Fruit fly (Drosophila melanogaster) whole organism, prepupa: ENCODE results near the gene mRpL48.

ENCODE experiments used
- Blimp-1 ChIP-seq: fragments of 200-800 bp; sonication (Bioruptor generic); optimal IDR thresholded peaks from 3 replicates; lab custom pipeline; 2017; ENCODE audit warnings: missing biosample characterization, missing genetic modification characterization, mild to moderate bottlenecking, moderate library complexity, missing genetic modification reagents
- CG10669 ChIP-seq: fragments of 200-800 bp; sonication (Bioruptor generic); optimal IDR thresholded peaks from 3 replicates; lab custom pipeline; 2018; ENCODE audit warnings: missing biosample characterization, mild to moderate bottlenecking, missing genetic modification characterization, moderate library complexity
- CG11294 ChIP-seq: fragments of 200-800 bp; sonication (Bioruptor generic); IDR thresholded peaks from 2 replicates; pipeline ENCODE4 v1.3.6; 2022; ENCODE audit warnings: missing biosample characterization, missing genetic modification characterization
- CG11762 ChIP-seq: fragments of 200-800 bp; sonication (Bioruptor generic); optimal IDR thresholded peaks from 3 replicates; lab custom pipeline; 2016; ENCODE audit warnings: missing biosample characterization, missing genetic modification characterization; ENCODE audit not compliant: insufficient read depth
- CG15336 ChIP-seq: fragments of 200-800 bp; sonication (Bioruptor generic); IDR thresholded peaks from 2 replicates; pipeline ENCODE4 v1.3.6; 2022; ENCODE audit warnings: missing biosample characterization, missing genetic modification characterization
- CG3032 ChIP-seq: fragments of 200-800 bp; optimal IDR thresholded peaks from 2 replicates; lab custom pipeline; 2019; ENCODE audit warnings: missing biosample characterization, mild to moderate bottlenecking, missing genetic modification characterization, moderate library complexity
- CG31627 ChIP-seq: fragments of 200-800 bp; sonication (Bioruptor generic); optimal IDR thresholded peaks from 3 replicates; lab custom pipeline; 2016; ENCODE audit warnings: missing biosample characterization, missing genetic modification characterization
- CG32006 ChIP-seq: fragments of 200-800 bp; sonication (Bioruptor generic); optimal IDR thresholded peaks from 3 replicates; lab custom pipeline; 2017; ENCODE audit warnings: missing biosample characterization, mild to moderate bottlenecking, missing genetic modification characterization
- CG34406 ChIP-seq: fragments of 200-800 bp; sonication (Bioruptor generic); optimal IDR thresholded peaks from 3 replicates; lab custom pipeline; 2016; ENCODE audit warnings: missing biosample characterization, missing genetic modification characterization
- CG3919 ChIP-seq: fragments of 200-800 bp; sonication (Bioruptor generic); optimal IDR thresholded peaks from 3 replicates; lab custom pipeline; 2016; ENCODE audit warnings: missing biosample characterization, missing genetic modification characterization
- CG4318 ChIP-seq: fragments of 200-800 bp; sonication (Bioruptor generic); optimal IDR thresholded peaks from 3 replicates; lab custom pipeline; 2017; ENCODE audit warnings: missing biosample characterization, mild to moderate bottlenecking, missing genetic modification characterization
- CG6163 ChIP-seq: fragments of 200-800 bp; sonication (Bioruptor generic); IDR thresholded peaks from 3 replicates; pipeline ENCODE4 v1.3.6; 2022; ENCODE audit warnings: missing biosample characterization, missing genetic modification characterization
- CG6276 ChIP-seq: fragments of 200-800 bp; sonication (Bioruptor generic); optimal IDR thresholded peaks from 2 replicates; lab custom pipeline; 2017; ENCODE audit warnings: missing biosample characterization, mild to moderate bottlenecking, missing genetic modification characterization
- CG6792 ChIP-seq: fragments of 200-800 bp; sonication (Bioruptor generic); optimal IDR thresholded peaks from 3 replicates; lab custom pipeline; 2016; ENCODE audit warnings: missing biosample characterization, missing genetic modification characterization
- CG6808 ChIP-seq: fragments of 200-800 bp; sonication (Bioruptor generic); optimal IDR thresholded peaks from 3 replicates; lab custom pipeline; 2017; ENCODE audit warnings: missing biosample characterization, missing genetic modification characterization, mild to moderate bottlenecking, moderate library complexity, missing genetic modification reagents
- CG6854 ChIP-seq: fragments of 200-800 bp; sonication (Bioruptor generic); optimal IDR thresholded peaks from 2 replicates; lab custom pipeline; 2017; ENCODE audit warnings: missing biosample characterization, mild to moderate bottlenecking, missing genetic modification characterization
- CG7368 ChIP-seq: fragments of 200-800 bp; sonication (Bioruptor generic); optimal IDR thresholded peaks from 3 replicates; lab custom pipeline; 2016; ENCODE audit warnings: missing biosample characterization, missing genetic modification characterization
- CG8119 ChIP-seq: fragments of 200-800 bp; sonication (Bioruptor generic); IDR thresholded peaks from 3 replicates; pipeline ENCODE4 v1.3.6; 2022; ENCODE audit warnings: missing biosample characterization, missing genetic modification characterization
- CG8319 ChIP-seq: fragments of 200-800 bp; sonication (Bioruptor generic); optimal IDR thresholded peaks from 3 replicates; lab custom pipeline; 2016; ENCODE audit warnings: missing biosample characterization, missing genetic modification characterization
- CG8632 ChIP-seq: fragments of 200-800 bp; sonication (Bioruptor generic); optimal IDR thresholded peaks from 3 replicates; lab custom pipeline; 2016; ENCODE audit warnings: missing biosample characterization, missing genetic modification characterization
- Eip75B ChIP-seq: fragments of 200-800 bp; sonication (Bioruptor generic); optimal IDR thresholded peaks from 3 replicates; lab custom pipeline; 2016; ENCODE audit warnings: missing biosample characterization, missing genetic modification characterization
- Eip78C ChIP-seq: fragments of 200-800 bp; sonication (Bioruptor generic); peaks from one replicate; lab custom pipeline; 2016; ENCODE audit warnings: missing biosample characterization, missing genetic modification characterization
- Eip93F ChIP-seq: fragments of 200-800 bp; sonication (Bioruptor generic); optimal IDR thresholded peaks from 2 replicates; lab custom pipeline; 2016; ENCODE audit warnings: missing biosample characterization, mild to moderate bottlenecking, missing genetic modification characterization
- Ets21C ChIP-seq: fragments of 200-800 bp; sonication (Bioruptor generic); optimal IDR thresholded peaks from 3 replicates; lab custom pipeline; 2016; ENCODE audit warnings: missing biosample characterization, missing genetic modification characterization
- Ets96B ChIP-seq: fragments of 200-800 bp; optimal IDR thresholded peaks from 2 replicates; lab custom pipeline; 2019; ENCODE audit warnings: missing biosample characterization, mild to moderate bottlenecking, missing genetic modification characterization, moderate library complexity
- Gug ChIP-seq: fragments of 200-800 bp; sonication (Bioruptor generic); IDR thresholded peaks from 2 replicates; pipeline ENCODE4 v1.3.6; 2022; ENCODE audit warnings: missing biosample characterization, missing genetic modification characterization
- Hr38 ChIP-seq: sonication (Bioruptor generic); optimal IDR thresholded peaks from 2 replicates; lab custom pipeline; 2016; ENCODE audit warnings: missing biosample characterization, missing genetic modification characterization
- Hr39 ChIP-seq: fragments of 200-800 bp; sonication (Bioruptor generic); optimal IDR thresholded peaks from 2 replicates; lab custom pipeline; 2016; ENCODE audit warnings: missing biosample characterization, missing genetic modification characterization
- Hr4 ChIP-seq: fragments of 200-800 bp; sonication (Bioruptor generic); optimal IDR thresholded peaks from 3 replicates; lab custom pipeline; 2016; ENCODE audit warnings: missing biosample characterization, missing genetic modification characterization
- Lpt ChIP-seq: fragments of 200-800 bp; sonication (Bioruptor generic); optimal IDR thresholded peaks from 3 replicates; lab custom pipeline; 2016; ENCODE audit warnings: missing biosample characterization, missing genetic modification characterization
- Met ChIP-seq: fragments of 200-800 bp; sonication (Bioruptor generic); optimal IDR thresholded peaks from 3 replicates; lab custom pipeline; 2016; ENCODE audit warnings: missing biosample characterization, missing genetic modification characterization
- OdsH ChIP-seq: fragments of 200-800 bp; sonication (Bioruptor generic); optimal IDR thresholded peaks from 3 replicates; lab custom pipeline; 2016; ENCODE audit warnings: missing biosample characterization, missing genetic modification characterization
- Sox102F ChIP-seq: fragments of 200-800 bp; sonication (Bioruptor generic); optimal IDR thresholded peaks from 2 replicates; lab custom pipeline; 2016; ENCODE audit warnings: missing biosample characterization, mild to moderate bottlenecking, missing genetic modification characterization
- Sox14 ChIP-seq: fragments of 200-800 bp; sonication (Bioruptor generic); optimal IDR thresholded peaks from 3 replicates; lab custom pipeline; 2016; ENCODE audit warnings: missing biosample characterization, missing genetic modification characterization
- Sox15 ChIP-seq: fragments of 200-800 bp; sonication (Bioruptor generic); optimal IDR thresholded peaks from 3 replicates; lab custom pipeline; 2016; ENCODE audit warnings: missing biosample characterization, missing genetic modification characterization
- achi ChIP-seq: fragments of 200-800 bp; sonication (Bioruptor generic); optimal IDR thresholded peaks from 3 replicates; lab custom pipeline; 2016; ENCODE audit warnings: missing biosample characterization, missing genetic modification characterization
- acj6 ChIP-seq: fragments of 200-800 bp; sonication (Bioruptor generic); optimal IDR thresholded peaks from 3 replicates; lab custom pipeline; 2016; ENCODE audit warnings: missing biosample characterization, missing genetic modification characterization
- dac ChIP-seq: fragments of 200-800 bp; sonication (Bioruptor generic); optimal IDR thresholded peaks from 2 replicates; lab custom pipeline; 2017; ENCODE audit warnings: missing biosample characterization, mild to moderate bottlenecking, missing genetic modification characterization
- dsx ChIP-seq: fragments of 200-800 bp; optimal IDR thresholded peaks from 3 replicates; lab custom pipeline; 2019; ENCODE audit warnings: missing biosample characterization, mild to moderate bottlenecking, missing genetic modification characterization, moderate library complexity; ENCODE audit not compliant: poor library complexity, severe bottlenecking
- eg ChIP-seq: fragments of 200-800 bp; sonication (Bioruptor generic); IDR thresholded peaks from 3 replicates; pipeline ENCODE4 v1.3.6; 2022; ENCODE audit warnings: missing biosample characterization, missing genetic modification characterization
- esn ChIP-seq: fragments of 200-800 bp; sonication (Bioruptor generic); optimal IDR thresholded peaks from 2 replicates; lab custom pipeline; 2016; ENCODE audit warnings: missing biosample characterization, mild to moderate bottlenecking, missing genetic modification characterization, moderate library complexity
- net ChIP-seq: fragments of 200-800 bp; sonication (Bioruptor generic); optimal IDR thresholded peaks from 3 replicates; lab custom pipeline; 2016; ENCODE audit warnings: missing biosample characterization, missing genetic modification characterization
- pdm3 ChIP-seq: fragments of 200-800 bp; sonication (Bioruptor generic); optimal IDR thresholded peaks from 3 replicates; lab custom pipeline; 2016; ENCODE audit warnings: missing biosample characterization, missing genetic modification characterization
- salr ChIP-seq, 2 experiments: fragments of 200-800 bp; sonication (Bioruptor generic); optimal IDR thresholded peaks; 3 replicates each; lab custom pipeline; 2016 to 2018; ENCODE audit warnings: missing biosample characterization in 2 of 2, missing genetic modification characterization in 2 of 2, mild to moderate bottlenecking in 1 of 2
- svp ChIP-seq: fragments of 200-800 bp; sonication (Bioruptor generic); peaks from one replicate; lab custom pipeline; 2016; ENCODE audit warnings: missing biosample characterization, missing genetic modification characterization
- topi ChIP-seq: fragments of 200-800 bp; sonication (Bioruptor generic); optimal IDR thresholded peaks from 3 replicates; lab custom pipeline; 2016; ENCODE audit warnings: missing biosample characterization, missing genetic modification characterization
- vri ChIP-seq: fragments of 200-800 bp; sonication (Bioruptor generic); optimal IDR thresholded peaks from 3 replicates; lab custom pipeline; 2016; ENCODE audit warnings: missing biosample characterization, mild to moderate bottlenecking, missing genetic modification characterization

The mRpL48 gene

DNA sequence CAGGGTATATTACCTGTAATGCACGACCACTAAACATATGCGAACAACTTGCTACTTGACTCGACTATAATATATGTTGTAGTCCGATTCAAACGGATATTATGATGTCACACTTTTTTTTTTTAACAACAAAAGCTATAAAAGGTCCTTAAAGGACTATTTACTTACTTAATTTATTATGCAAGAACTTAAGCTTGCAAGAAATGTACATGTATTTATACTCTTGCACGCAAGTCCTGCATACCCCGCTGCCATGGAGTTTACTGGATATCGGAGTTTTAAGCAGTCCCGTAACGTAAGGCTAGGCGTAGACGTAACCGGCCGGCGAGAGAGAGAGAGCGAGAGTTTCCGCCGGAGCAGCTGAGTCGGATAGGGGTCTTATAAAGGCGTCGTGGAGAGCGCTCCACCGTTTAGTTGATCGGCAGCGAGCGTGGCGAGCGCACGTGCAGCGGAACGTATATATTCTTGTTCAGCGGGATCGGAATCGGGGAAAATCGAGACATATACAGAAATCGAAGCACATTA is 26.9 kb downstream of the mRpL48 start (continued):
- peak; percentile 92 for TF ChIP-seq Sox14 (GFP tag; lab: Kevin White, UChicago)
- peak; percentile 94 for TF ChIP-seq Gug (GFP tag; lab: Robert Waterston, UW)
- TF ChIP-seq Lpt (GFP tag; lab: Kevin White, UChicago): peak; percentile 95
- TF ChIP-seq topi (GFP tag; lab: Kevin White, UChicago): peak; percentile 74
- peak; percentile 51 for TF ChIP-seq CG6808 (GFP tag; lab: Kevin White, UChicago)
- peak; percentile 80 for TF ChIP-seq Ets96B (tag; lab: Kevin White, UChicago)
- TF ChIP-seq Sox15 (GFP tag; lab: Kevin White, UChicago): peak; percentile 75
- TF ChIP-seq Ets21C (GFP tag; lab: Kevin White, UChicago): peak; percentile 43
- peak; percentile 96 for TF ChIP-seq OdsH
- TF ChIP-seq CG6276 (GFP tag; lab: Kevin White, UChicago): peak; percentile 95
- peak; percentile 94 for TF ChIP-seq achi
- TF ChIP-seq dac (GFP tag; lab: Kevin White, UChicago): peak; percentile 96
- peak; percentile 83 for TF ChIP-seq CG8319 (GFP tag; lab: Kevin White, UChicago)
- TF ChIP-seq Eip75B (GFP tag; lab: Kevin White, UChicago): peak; percentile 90
- peak; percentile 74 for TF ChIP-seq Sox102F (GFP tag; lab: Kevin White, UChicago)
- TF ChIP-seq CG34406 (GFP tag; lab: Kevin White, UChicago): peak; percentile 79
- TF ChIP-seq pdm3: peak; percentile 94
- peak; percentile 99 for TF ChIP-seq Hr4 (GFP tag; lab: Kevin White, UChicago)
- TF ChIP-seq, all 60 proteins: peak for 57

DNA sequence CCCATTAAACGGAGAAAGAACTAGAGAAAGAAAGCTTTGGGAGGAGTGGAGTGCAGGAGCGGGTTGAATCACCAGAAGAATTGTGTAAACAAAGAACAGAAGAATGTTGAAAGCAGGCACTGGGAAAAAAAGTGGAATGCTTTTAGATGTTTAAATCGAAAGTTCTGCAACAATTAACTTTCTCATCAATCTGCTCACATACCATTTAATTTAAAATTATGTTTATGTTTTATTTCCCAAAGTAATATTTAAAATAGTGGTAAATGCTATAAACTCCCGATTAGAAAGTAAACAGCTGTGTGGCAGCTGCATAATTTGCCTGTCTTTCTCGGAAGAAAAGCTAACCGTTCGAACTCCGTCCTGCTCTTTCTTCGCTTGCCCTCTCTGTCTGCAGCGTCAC is 27.8 kb downstream of the mRpL48 start:
- TF ChIP-seq CG4318 (GFP tag; lab: Kevin White, UChicago) (peak; percentile 50), Sox14 (GFP tag; lab: Kevin White, UChicago) (peak; percentile 27), CG8632 (GFP tag; lab: Kevin White, UChicago) (no peak), CG11294 (0 out of 2 replicates have a peak, but pooled peaks have one; percentile 17), CG32006 (peak; percentile 78), Gug (GFP tag; lab: Robert Waterston, UW) (peak; percentile 29; the same call in 1 of the 2 replicates), CG10669 (GFP tag; lab: Kevin White, UChicago) (no peak), Eip75B (GFP tag; lab: Kevin White, UChicago) (no peak), CG15336 (GFP tag; lab: Robert Waterston, UW) (0 out of 2 replicates have a peak, but pooled peaks have one; percentile 43), acj6 (GFP tag; lab: Kevin White, UChicago) (peak; percentile 2), Met (GFP tag; lab: Kevin White, UChicago) (no peak), CG6854 (GFP tag; lab: Kevin White, UChicago) (no peak), CG3032 (tag; lab: Kevin White, UChicago) (no peak), OdsH (peak; percentile 32), esn (peak; percentile 16), Eip78C (GFP tag; lab: Kevin White, UChicago) (peak; percentile 84), CG6276 (GFP tag; lab: Kevin White, UChicago) (peak; percentile 42), CG11762 (GFP tag; lab: Kevin White, UChicago) (no peak), Hr4 (GFP tag; lab: Kevin White, UChicago) (peak; percentile 45), CG31627 (GFP tag; lab: Kevin White, UChicago) (no peak), vri (GFP tag; lab: Kevin White, UChicago) (no peak), achi (peak; percentile 3), CG8119 (GFP tag; lab: Robert Waterston, UW) (peak; percentile 55; the same call in 2 of the 3 replicates), Blimp-1 (GFP tag; lab: Kevin White, UChicago) (no peak), eg (GFP tag; lab: Robert Waterston, UW) (peak; percentile 67; the same call in 2 of the 3 replicates), CG3919 (GFP tag; lab: Kevin White, UChicago) (peak; percentile 24), svp (GFP tag; lab: Kevin White, UChicago) (no peak), CG7368 (GFP tag; lab: Kevin White, UChicago) (no peak), salr (GFP tag; optimal IDR thresholded peaks at IDR 0.05; lab: Kevin White, UChicago) (peak in 1 of 2 experiments; percentile 26), CG6792 (no peak), Eip93F (GFP tag; lab: Kevin White, UChicago) (no peak), pdm3 (peak; percentile 29), CG6163 (GFP tag; lab: Robert Waterston, UW) (peak; percentile 40; the same call in 1 of the 3 replicates), dac (GFP tag; lab: Kevin White, UChicago) (no peak), Hr38 (GFP tag; lab: Kevin White, UChicago) (no peak), dsx (GFP tag; lab: Kevin White, UChicago) (no peak), net (GFP tag; lab: Kevin White, UChicago) (peak; percentile 25), Lpt (GFP tag; lab: Kevin White, UChicago) (peak; percentile 15), topi (GFP tag; lab: Kevin White, UChicago) (peak; percentile 23), Hr39 (GFP tag; lab: Kevin White, UChicago) (no peak)
